Fruit fly (Drosophila melanogaster) whole organism, embryonic: Measurements from ENCODE around the gene TM9SF3.

Source experiments
- Bteb2 ChIP-seq: fragments of 200-800 bp; sonication (Bioruptor generic); optimal IDR thresholded peaks from 2 replicates; lab custom pipeline; 2016; ENCODE audit warnings: missing biosample characterization, missing genetic modification characterization
- CG10543 ChIP-seq: fragments of 200-800 bp; sonication (Bioruptor generic); optimal IDR thresholded peaks from 3 replicates; lab custom pipeline; 2017; ENCODE audit warnings: missing biosample characterization, mild to moderate bottlenecking, missing genetic modification characterization, moderate library complexity
- CG11085 ChIP-seq: fragments of 200-800 bp; sonication (Bioruptor generic); IDR thresholded peaks from 2 replicates; pipeline ENCODE4 v1.3.6; 2022; ENCODE audit warnings: missing biosample characterization, missing genetic modification characterization
- CG12769 ChIP-seq: fragments of 200-800 bp; sonication (Bioruptor generic); optimal IDR thresholded peaks from 2 replicates; lab custom pipeline; 2019; ENCODE audit warnings: missing biosample characterization, mild to moderate bottlenecking, missing genetic modification characterization, moderate library complexity
- CG14050 ChIP-seq: fragments of 200-800 bp; sonication (Bioruptor generic); IDR thresholded peaks from 3 replicates; pipeline ENCODE4 v1.3.6; 2022; ENCODE audit warnings: missing biosample characterization, missing genetic modification characterization
- CG32532 ChIP-seq: fragments of 200-800 bp; sonication (Bioruptor generic); IDR thresholded peaks from 2 replicates; pipeline ENCODE4 v1.3.6; 2022; ENCODE audit warnings: missing biosample characterization, missing genetic modification characterization
- CG34224 ChIP-seq: fragments of 200-800 bp; sonication (Bioruptor generic); IDR thresholded peaks from 3 replicates; pipeline ENCODE4 v1.3.6; 2022; ENCODE audit warnings: missing biosample characterization, missing genetic modification characterization; ENCODE audit not compliant: partially characterized antibody
- CG42726 ChIP-seq: fragments of 200-800 bp; sonication (Bioruptor generic); IDR thresholded peaks from 2 replicates; pipeline ENCODE4 v1.3.6; 2022; ENCODE audit warnings: missing biosample characterization, missing genetic modification characterization; ENCODE audit not compliant: partially characterized antibody
- CG4282 ChIP-seq: fragments of 200-800 bp; sonication (Bioruptor generic); optimal IDR thresholded peaks from 2 replicates; lab custom pipeline; 2016; ENCODE audit warnings: missing biosample characterization, missing genetic modification characterization
- CG4404 ChIP-seq: fragments of 200-800 bp; sonication (Bioruptor generic); IDR thresholded peaks from 2 replicates; pipeline ENCODE4 v1.3.6; 2022; ENCODE audit warnings: missing biosample characterization, missing genetic modification characterization
- CG4424 ChIP-seq: fragments of 200-800 bp; sonication (Bioruptor generic); optimal IDR thresholded peaks from 3 replicates; lab custom pipeline; 2016; ENCODE audit warnings: missing biosample characterization, missing genetic modification characterization
- CG4730 ChIP-seq: fragments of 200-800 bp; sonication (Bioruptor generic); IDR thresholded peaks from 2 replicates; pipeline ENCODE4 v1.3.6; 2022; ENCODE audit warnings: missing biosample characterization, missing genetic modification characterization
- CG6791 ChIP-seq: fragments of 200-800 bp; sonication (Bioruptor generic); IDR thresholded peaks from 3 replicates; pipeline ENCODE4 v1.3.6; 2022; ENCODE audit warnings: missing biosample characterization, missing genetic modification characterization; ENCODE audit not compliant: partially characterized antibody
- CG9876 ChIP-seq: fragments of 200-800 bp; sonication (Bioruptor generic); optimal IDR thresholded peaks from 2 replicates; lab custom pipeline; 2016; ENCODE audit warnings: missing biosample characterization, missing genetic modification characterization
- Dek ChIP-seq: fragments of 200-800 bp; sonication (Bioruptor generic); optimal IDR thresholded peaks from 3 replicates; lab custom pipeline; 2019; ENCODE audit warnings: missing biosample characterization, mild to moderate bottlenecking, missing genetic modification characterization, moderate library complexity
- E2f1 ChIP-seq: fragments of 200-800 bp; sonication (Bioruptor generic); IDR thresholded peaks from 2 replicates; pipeline ENCODE4 v1.3.6; 2022; ENCODE audit warnings: missing biosample characterization, missing genetic modification characterization
- Ets65A ChIP-seq: fragments of 200-800 bp; sonication (Bioruptor generic); peaks from one replicate; lab custom pipeline; 2016; ENCODE audit warnings: missing biosample characterization, missing genetic modification characterization
- Hand ChIP-seq: fragments of 200-800 bp; sonication (Bioruptor generic); optimal IDR thresholded peaks from 2 replicates; lab custom pipeline; 2017; ENCODE audit warnings: mild to moderate bottlenecking, missing biosample characterization, missing genetic modification reagents, missing genetic modification characterization
- Jarid2 ChIP-seq: fragments of 200-800 bp; sonication (Bioruptor generic); optimal IDR thresholded peaks from 3 replicates; lab custom pipeline; 2017; ENCODE audit warnings: mild to moderate bottlenecking, missing biosample characterization, missing genetic modification reagents, missing genetic modification characterization
- MTF-1 ChIP-seq: fragments of 200-800 bp; sonication (Bioruptor generic); optimal IDR thresholded peaks from 2 replicates; lab custom pipeline; 2018; ENCODE audit warnings: missing biosample characterization, mild to moderate bottlenecking, missing genetic modification characterization, borderline replicate concordance
- Med ChIP-seq: fragments of 200-800 bp; sonication (Bioruptor generic); peaks from one replicate; lab custom pipeline; 2016; ENCODE audit warnings: missing biosample characterization, missing genetic modification characterization, mild to moderate bottlenecking, inconsistent platforms, moderate library complexity
- Nf-YA ChIP-seq: fragments of 200-800 bp; sonication (Bioruptor generic); IDR thresholded peaks from 2 replicates; pipeline ENCODE4 v1.3.6; 2022; ENCODE audit warnings: missing biosample characterization, missing genetic modification characterization
- Ptx1 ChIP-seq: fragments of 200-800 bp; sonication (Bioruptor generic); IDR thresholded peaks from 2 replicates; pipeline ENCODE4 v1.3.6; 2022; ENCODE audit warnings: missing biosample characterization, missing genetic modification characterization
- Usf ChIP-seq: fragments of 200-800 bp; sonication (Bioruptor generic); optimal IDR thresholded peaks from 2 replicates; lab custom pipeline; 2017; ENCODE audit warnings: missing genotype, missing biosample characterization, missing genetic modification characterization
- YL-1 ChIP-seq: fragments of 200-800 bp; sonication (Bioruptor generic); optimal IDR thresholded peaks from 3 replicates; lab custom pipeline; 2017; ENCODE audit warnings: missing biosample characterization, mild to moderate bottlenecking, missing genetic modification characterization
- ab ChIP-seq: fragments of 200-800 bp; sonication (Bioruptor generic); optimal IDR thresholded peaks from 2 replicates; lab custom pipeline; 2016; ENCODE audit warnings: missing biosample characterization, missing genetic modification characterization
- chinmo ChIP-seq: fragments of 200-800 bp; sonication (Bioruptor generic); IDR thresholded peaks from 4 replicates; pipeline ENCODE4 v1.3.6; 2022; ENCODE audit warnings: missing biosample characterization, missing genetic modification characterization; ENCODE audit not compliant: partially characterized antibody
- chm ChIP-seq: fragments of 200-800 bp; sonication (Bioruptor generic); IDR thresholded peaks from 2 replicates; pipeline ENCODE4 v1.3.6; 2022; ENCODE audit warnings: missing biosample characterization, missing genetic modification characterization
- dmrt11E ChIP-seq: fragments of 200-800 bp; sonication (Bioruptor generic); optimal IDR thresholded peaks from 3 replicates; lab custom pipeline; 2018; ENCODE audit warnings: missing biosample characterization, mild to moderate bottlenecking, missing genetic modification characterization, moderate library complexity
- ems ChIP-seq: fragments of 200-800 bp; sonication (Bioruptor generic); optimal IDR thresholded peaks from 3 replicates; lab custom pipeline; 2016; ENCODE audit warnings: missing biosample characterization, missing genetic modification characterization
- ewg ChIP-seq: fragments of 200-800 bp; sonication (Bioruptor generic); optimal IDR thresholded peaks from 3 replicates; lab custom pipeline; 2017; ENCODE audit warnings: mild to moderate bottlenecking, missing biosample characterization, missing genetic modification reagents, missing genetic modification characterization
- hb ChIP-seq: fragments of 200-800 bp; sonication (Bioruptor generic); IDR thresholded peaks from 3 replicates; pipeline ENCODE4 v1.3.6; 2022; ENCODE audit warnings: missing biosample characterization, missing genetic modification characterization; ENCODE audit not compliant: partially characterized antibody
- kah ChIP-seq: fragments of 200-800 bp; sonication (Bioruptor generic); optimal IDR thresholded peaks from 2 replicates; lab custom pipeline; 2018; ENCODE audit warnings: missing biosample characterization, mild to moderate bottlenecking, missing genetic modification characterization
- ken ChIP-seq: fragments of 200-800 bp; sonication (Bioruptor generic); IDR thresholded peaks from 3 replicates; pipeline ENCODE4 v1.3.6; 2022; ENCODE audit warnings: missing biosample characterization, missing genetic modification characterization
- klu ChIP-seq: fragments of 200-800 bp; sonication (Bioruptor generic); IDR thresholded peaks from 2 replicates; pipeline ENCODE4 v1.3.6; 2022; ENCODE audit warnings: missing biosample characterization, missing genetic modification characterization
- lilli ChIP-seq: fragments of 200-800 bp; sonication (Bioruptor generic); optimal IDR thresholded peaks from 3 replicates; lab custom pipeline; 2016; ENCODE audit warnings: missing biosample characterization, missing genetic modification characterization
- sd ChIP-seq: fragments of 200-800 bp; sonication (Bioruptor generic); optimal IDR thresholded peaks from 3 replicates; lab custom pipeline; 2018; ENCODE audit warnings: missing biosample characterization, mild to moderate bottlenecking, missing genetic modification characterization, moderate library complexity
- sens ChIP-seq: fragments of 200-800 bp; sonication (Bioruptor generic); peaks from one replicate; lab custom pipeline; 2016; ENCODE audit warnings: missing biosample characterization, missing genetic modification characterization
- sisA ChIP-seq: fragments of 200-800 bp; sonication (Bioruptor generic); IDR thresholded peaks from 2 replicates; pipeline ENCODE4 v1.3.6; 2022; ENCODE audit warnings: missing biosample characterization, missing genetic modification characterization
- sob ChIP-seq: fragments of 200-800 bp; sonication (Bioruptor generic); IDR thresholded peaks from 2 replicates; pipeline ENCODE4 v1.3.6; 2022; ENCODE audit warnings: missing biosample characterization, missing genetic modification characterization
- sug ChIP-seq: fragments of 200-800 bp; optimal IDR thresholded peaks from 2 replicates; lab custom pipeline; 2019; ENCODE audit warnings: missing biosample characterization, mild to moderate bottlenecking, missing genetic modification characterization, moderate library complexity
- unc-4 ChIP-seq: fragments of 200-800 bp; sonication (Bioruptor generic); IDR thresholded peaks from 2 replicates; pipeline ENCODE4 v1.3.6; 2022; ENCODE audit warnings: missing biosample characterization, missing genetic modification characterization; ENCODE audit not compliant: partially characterized antibody

Gene TM9SF3

DNA sequence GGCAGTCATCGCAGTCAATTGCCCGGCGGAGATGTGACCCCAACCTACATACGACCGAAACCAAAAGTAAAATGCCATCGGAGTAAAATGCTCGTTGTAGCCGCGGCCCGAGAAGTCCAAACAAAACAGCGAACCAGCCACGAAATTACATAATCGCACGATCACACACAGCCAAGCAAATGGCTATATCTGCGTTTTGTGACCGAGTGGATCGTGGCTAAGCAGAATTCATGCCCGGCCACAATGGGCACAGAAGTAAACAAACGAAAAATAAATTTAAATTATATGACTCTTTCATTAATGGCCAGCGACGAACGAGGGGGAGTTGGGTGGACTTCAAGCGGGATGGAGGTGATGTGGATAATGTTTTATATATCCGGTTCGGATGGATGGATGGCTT is 34.1 kb downstream of the TM9SF3 start (continued):
- TF ChIP-seq unc-4 (GFP tag; lab: Robert Waterston, UW) (no peak), CG4404 (no peak), ewg (GFP tag; lab: Kevin White, UChicago) (no peak), CG6791 (no peak), YL-1 (GFP tag; lab: Kevin White, UChicago) (no peak), chm (GFP tag; lab: Robert Waterston, UW) (no peak), CG12769 (peak; percentile 88), Ptx1 (no peak), Bteb2 (GFP tag; lab: Kevin White, UChicago) (no peak), CG10543 (GFP tag; lab: Kevin White, UChicago) (peak; percentile 45), sob (GFP tag; lab: Robert Waterston, UW) (no peak), CG34224 (GFP tag; lab: Robert Waterston, UW) (no peak), kah (GFP tag; lab: Kevin White, UChicago) (no peak), MTF-1 (GFP tag; lab: Kevin White, UChicago) (no peak), sisA (GFP tag; lab: Robert Waterston, UW) (no peak), Usf (GFP tag; lab: Kevin White, UChicago) (no peak), sens (GFP tag; lab: Kevin White, UChicago) (peak; percentile 47), CG11085 (GFP tag; lab: Robert Waterston, UW) (no peak), ken (GFP tag; lab: Robert Waterston, UW) (no peak), sd (peak; percentile 50)

DNA sequence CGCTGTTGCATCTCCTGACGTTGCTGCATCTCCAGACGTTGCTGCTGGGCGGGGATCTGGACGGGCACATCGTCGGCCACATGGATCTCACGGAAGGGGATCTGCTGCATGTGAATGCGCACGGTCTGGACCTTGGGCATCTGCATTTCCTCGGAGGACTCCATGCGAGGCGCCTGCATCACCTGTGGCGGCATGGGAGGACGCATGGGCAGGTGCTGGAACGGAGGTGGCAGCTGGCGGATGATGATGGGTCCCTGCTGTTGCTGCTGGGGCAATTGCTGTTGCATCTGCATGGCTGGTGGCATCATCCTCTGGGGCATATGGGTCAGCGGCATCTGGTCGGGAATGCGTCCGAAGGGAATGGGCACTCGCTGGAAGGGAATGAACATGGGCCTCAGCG is 35.4 kb downstream of the TM9SF3 start:
- TF ChIP-seq Hand (no peak), klu (GFP tag; lab: Robert Waterston, UW) (no peak), ems (GFP tag; lab: Kevin White, UChicago) (no peak), CG42726 (GFP tag; lab: Robert Waterston, UW) (no peak), CG4282 (GFP tag; lab: Kevin White, UChicago) (no peak), E2f1 (GFP tag; lab: Robert Waterston, UW) (no peak), CG14050 (GFP tag; lab: Robert Waterston, UW) (no peak), CG9876 (GFP tag; lab: Kevin White, UChicago) (no peak), ab (GFP tag; lab: Kevin White, UChicago) (no peak), CG32532 (GFP tag; lab: Robert Waterston, UW) (0 out of 2 replicates have a peak, but pooled peaks have one; percentile 17), Nf-YA (GFP tag; lab: Robert Waterston, UW) (peak; percentile 37; the same call in 1 of the 2 replicates), lilli (GFP tag; lab: Kevin White, UChicago) (no peak), sug (tag; lab: Kevin White, UChicago) (no peak), Ets65A (GFP tag; lab: Kevin White, UChicago) (peak; percentile 91), Jarid2 (GFP tag; lab: Kevin White, UChicago) (no peak), dmrt11E (tag; lab: Kevin White, UChicago) (no peak), chinmo (0 out of 4 replicates have a peak, but pooled peaks have one; percentile 37), CG4730 (GFP tag; lab: Robert Waterston, UW) (no peak), Med (GFP tag; lab: Kevin White, UChicago) (peak; percentile 36), Dek (tag; lab: Kevin White, UChicago) (no peak), hb (no peak), CG4424 (no peak)
